Fruit fly (Drosophila melanogaster): ENCODE measurements around the gene sud1.

DNA sequence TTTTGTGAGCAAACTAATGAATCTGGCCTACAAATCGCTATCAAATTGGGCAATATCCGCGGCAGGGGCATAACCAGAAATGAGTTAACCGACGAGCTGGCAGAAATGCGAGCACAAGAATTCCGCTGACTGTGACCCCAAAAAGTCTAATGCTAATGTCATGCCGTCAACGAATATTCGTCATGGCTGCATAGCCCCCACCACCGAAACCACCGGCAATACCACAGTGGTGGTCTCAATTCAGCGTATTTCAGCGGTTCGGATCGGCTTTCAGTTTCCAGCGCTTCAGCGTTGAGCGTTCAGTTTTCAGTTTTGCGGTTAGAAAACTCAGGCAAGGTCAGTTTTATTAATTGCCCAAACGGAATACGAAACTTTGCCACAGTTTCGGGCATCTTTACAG, 27.4 kb downstream of the sud1 start:
- TF ChIP-seq CG8478 (optimal IDR thresholded peaks at IDR 0.05) (no peak), CTCF (optimal IDR thresholded peaks at IDR 0.05) (no peak)

All from S2 (cell line).